Worm (Caenorhabditis elegans): ENCODE measurements around the gene dhc-3.
A peak's percentile ranks its signal among the peaks of the same experiment; 100 is the strongest.

dhc-3 gene

DNA sequence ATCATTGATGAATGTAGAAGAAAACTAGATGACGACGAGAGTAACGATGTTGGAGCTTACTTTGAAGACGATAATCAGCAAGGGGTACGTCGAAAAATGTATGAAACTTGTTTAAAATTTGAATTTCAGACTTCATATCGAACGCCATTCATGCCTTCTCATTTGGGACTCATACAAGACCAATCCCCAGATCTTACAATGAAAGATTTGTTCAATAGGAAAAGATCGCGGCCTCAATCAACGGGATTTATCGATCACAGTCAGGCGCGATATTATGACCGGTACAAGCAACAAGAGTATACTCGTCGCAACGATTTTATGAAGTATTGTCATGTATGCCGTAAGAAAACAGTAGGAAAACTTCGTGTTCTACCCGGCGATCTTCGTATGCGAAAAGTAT, 38.0 kb downstream of the dhc-3 start:
- TF ChIP-seq C34B4.2 (tag; optimal IDR thresholded peaks at IDR 0.05) (no peak), ceh-8 (GFP tag; optimal IDR thresholded peaks at IDR 0.05) (no peak), sptf-1 (tag; optimal IDR thresholded peaks at IDR 0.05) (no peak), sup-37 (GFP tag; optimal IDR thresholded peaks at IDR 0.05) (no peak), ets-5 (GFP tag; IDR thresholded peaks at IDR 0.05) (no peak), ceh-88 (GFP tag; IDR thresholded peaks at IDR 0.05) (no peak), zip-4 (GFP tag; optimal IDR thresholded peaks at IDR 0.05) (no peak), C16A3.4 (tag; optimal IDR thresholded peaks at IDR 0.05) (no peak), mep-1 (tag; optimal IDR thresholded peaks at IDR 0.05) (no peak), isw-1 (GFP tag; IDR thresholded peaks at IDR 0.05) (no peak), fkh-4 (tag; optimal IDR thresholded peaks at IDR 0.05; ENCODE audit: borderline replicate concordance) (no peak), egl-27 (tag; optimal IDR thresholded peaks at IDR 0.05) (no peak), tbx-2 (tag; optimal IDR thresholded peaks at IDR 0.05) (no peak), nhr-90 (tag; optimal IDR thresholded peaks at IDR 0.05; ENCODE audit: poor library complexity) (no peak)

DNA sequence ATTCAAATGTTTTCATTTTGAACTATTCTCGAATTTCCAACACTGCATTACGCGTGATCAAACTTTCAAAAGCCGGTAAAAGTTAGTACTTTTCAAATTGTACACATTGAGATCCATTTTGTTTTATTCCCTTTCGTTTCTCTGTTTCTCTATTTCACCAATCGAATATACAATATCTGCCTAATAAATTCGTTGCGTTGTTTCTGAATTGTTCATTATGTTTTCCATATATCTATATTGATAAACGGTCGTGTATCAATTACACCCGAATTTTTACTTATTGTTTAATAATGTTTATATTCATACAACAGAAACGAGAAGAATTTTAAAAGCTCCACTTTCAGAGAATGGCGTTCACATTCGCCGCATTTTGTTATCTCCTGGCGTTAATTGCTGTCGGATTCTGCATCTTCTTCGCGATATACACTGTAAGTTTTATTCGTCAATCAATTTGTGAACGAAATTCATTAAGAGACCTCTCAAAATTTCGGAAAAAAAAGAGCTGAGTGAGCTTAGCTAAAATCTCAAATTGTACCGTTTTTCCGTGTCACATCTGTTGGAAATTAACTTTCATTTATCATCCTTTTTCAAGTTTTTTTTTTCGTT, 41.3 kb downstream of the dhc-3 start, which contains the start of gene cni-1:
cni-1 (plus strand) TSS at position 345 of the 606 bp plus-strand sequence.
- TF ChIP-seq efl-1 (optimal IDR thresholded peaks at IDR 0.05): no peak
- peak in 1 of 2 experiments; percentile 37 for TF ChIP-seq efl-1 (GFP tag; optimal IDR thresholded peaks at IDR 0.05 in 1 of 2)
- no peak for TF ChIP-seq sup-37 (GFP tag; optimal IDR thresholded peaks at IDR 0.05)

DNA sequence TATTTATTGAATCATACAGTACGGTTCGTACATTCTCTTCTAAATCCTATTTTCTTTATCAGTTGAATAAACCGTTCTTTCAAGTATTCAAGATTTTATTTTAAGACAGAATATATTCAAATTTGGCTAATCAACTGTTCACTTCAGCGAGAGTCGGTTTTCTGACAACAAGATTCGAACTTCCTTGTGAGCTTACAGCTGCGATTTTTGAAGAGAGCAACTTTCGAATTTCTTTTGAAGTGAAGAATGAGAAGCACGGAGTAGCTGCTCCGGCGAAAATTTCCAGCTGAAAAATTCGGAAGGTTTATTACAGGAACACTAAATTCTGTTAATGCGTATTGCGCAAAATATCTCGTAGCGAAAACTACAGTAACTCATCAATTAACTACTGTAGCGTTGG, 42.7 kb downstream of the dhc-3 start:
- TF ChIP-seq efl-1 (optimal IDR thresholded peaks at IDR 0.05) (no peak), efl-1 (GFP tag; optimal IDR thresholded peaks at IDR 0.05 in 1 of 2) (peak in 1 of 2 experiments; percentile 91), swsn-7 (tag; optimal IDR thresholded peaks at IDR 0.05) (no peak), snpc-4 (tag; optimal IDR thresholded peaks at IDR 0.05) (no peak)

DNA sequence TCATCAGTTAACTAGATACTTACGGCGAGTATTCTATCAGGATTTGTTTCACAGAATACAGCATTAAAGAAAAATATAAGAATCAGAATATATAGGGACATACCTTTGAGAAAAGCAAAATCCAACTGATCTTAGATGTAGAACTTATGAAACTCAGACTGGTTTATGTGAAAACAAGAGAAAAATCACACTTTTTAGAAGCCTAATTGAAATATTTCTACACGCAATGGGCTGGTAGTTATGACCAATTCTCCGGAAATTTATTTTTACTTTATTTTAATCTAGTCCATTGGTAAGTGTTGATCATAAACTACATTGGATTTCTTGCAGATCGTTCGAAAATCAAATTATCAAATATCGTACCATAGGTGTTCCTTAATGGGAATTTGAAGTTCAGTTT, 45.4 kb downstream of the dhc-3 start, which contains the start of gene T09E8.4:
T09E8.4 (minus strand) TSS at position 101 of the 400 bp plus-strand sequence.
- TF ChIP-seq isw-1 (GFP tag; IDR thresholded peaks at IDR 0.05) (no peak), alr-1 (tag; optimal IDR thresholded peaks at IDR 0.05; ENCODE audit: borderline replicate concordance) (no peak), C04F5.9 (tag; optimal IDR thresholded peaks at IDR 0.05) (no peak), ceh-63 (GFP tag; optimal IDR thresholded peaks at IDR 0.05) (no peak), sox-4 (tag; optimal IDR thresholded peaks at IDR 0.05) (no peak), hlh-4 (tag; optimal IDR thresholded peaks at IDR 0.05) (no peak), tbx-2 (tag; optimal IDR thresholded peaks at IDR 0.05) (no peak), irx-1 (tag; optimal IDR thresholded peaks at IDR 0.05) (no peak), nhr-71 (tag; optimal IDR thresholded peaks at IDR 0.05) (no peak), dpl-1 (GFP tag; optimal IDR thresholded peaks at IDR 0.05) (no peak), snpc-4 (tag; optimal IDR thresholded peaks at IDR 0.05) (no peak), fos-1 (tag; optimal IDR thresholded peaks at IDR 0.05) (no peak), ztf-4 (tag; optimal IDR thresholded peaks at IDR 0.05) (no peak)

DNA sequence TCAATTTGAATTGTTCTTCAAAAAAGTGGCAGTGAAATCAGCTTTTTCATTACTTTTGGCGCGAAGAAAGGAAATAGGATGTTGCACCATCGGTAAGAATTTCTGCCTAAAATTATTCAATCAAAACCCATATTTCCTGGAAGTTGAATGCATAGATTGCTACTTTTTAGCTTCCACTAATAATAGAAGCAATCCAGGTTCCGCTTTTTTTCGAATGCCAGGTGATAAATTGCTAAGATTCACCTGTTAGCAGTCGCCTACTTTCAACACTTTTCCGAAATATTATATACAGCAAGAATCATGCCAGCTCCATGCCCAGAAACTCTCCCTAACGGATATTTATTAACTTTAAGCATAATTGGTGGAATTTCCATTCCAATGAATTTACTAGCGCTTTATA, 46.6 kb downstream of the dhc-3 start, which contains the start of gene sri-6:
sri-6 (plus strand) TSS at position 301 of the 400 bp plus-strand sequence.
- TF ChIP-seq hlh-4 (tag; optimal IDR thresholded peaks at IDR 0.05) (peak; percentile 65), efl-1 (optimal IDR thresholded peaks at IDR 0.05) (no peak), efl-1 (GFP tag; optimal IDR thresholded peaks at IDR 0.05 in 1 of 2) (peak in 1 of 2 experiments; percentile 12), aly-2 (tag; optimal IDR thresholded peaks at IDR 0.05) (no peak)

DNA sequence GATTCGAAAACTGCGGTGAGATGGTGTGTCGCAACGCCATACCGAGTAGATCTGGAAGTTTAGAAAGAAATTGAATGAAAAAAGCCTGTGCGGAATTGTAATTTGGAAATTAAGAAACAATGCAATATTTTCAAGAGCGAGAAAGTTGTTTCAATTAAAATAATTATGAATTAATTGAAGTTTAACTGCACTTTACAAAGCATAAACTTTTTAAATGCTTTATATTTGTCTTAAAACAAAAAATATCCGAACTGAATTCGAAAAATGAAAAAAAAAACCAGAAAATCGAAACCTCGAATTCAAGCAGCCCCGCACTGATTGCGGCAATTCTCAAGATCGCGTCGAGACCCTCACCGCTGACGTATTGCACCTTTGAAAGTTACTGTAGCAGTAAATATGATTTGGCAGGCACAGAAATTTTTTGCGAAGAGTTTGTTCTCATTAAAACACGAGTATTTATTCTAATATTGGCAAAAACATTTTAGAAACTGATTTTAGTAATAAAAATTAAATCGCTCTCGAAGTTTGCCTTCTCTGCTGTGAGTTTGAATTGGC, 54.8 kb downstream of the dhc-3 start, which contains the start of gene sun-1:
sun-1 (minus strand) TSS at position 51 of the 555 bp plus-strand sequence.
- no peak for TF ChIP-seq pag-3 (tag; optimal IDR thresholded peaks at IDR 0.05; ENCODE audit: borderline replicate concordance, insufficient read depth)
- no peak for TF ChIP-seq F16B12.6 (tag; optimal IDR thresholded peaks at IDR 0.05)
- TF ChIP-seq blmp-1 (tag; optimal IDR thresholded peaks at IDR 0.05): no peak
- TF ChIP-seq nhr-19 (GFP tag; conservative IDR thresholded peaks at IDR 0.05): no peak
- TF ChIP-seq skn-1 (tag; optimal IDR thresholded peaks at IDR 0.05): no peak
- TF ChIP-seq nhr-90 (tag; optimal IDR thresholded peaks at IDR 0.05; ENCODE audit: poor library complexity): no peak
- TF ChIP-seq jun-1 (tag; optimal IDR thresholded peaks at IDR 0.05): no peak
- TF ChIP-seq fkh-10 (GFP tag; optimal IDR thresholded peaks at IDR 0.05): no peak
- no peak for TF ChIP-seq grh-1 (GFP tag; IDR thresholded peaks at IDR 0.05)
- no peak for TF ChIP-seq mab-9 (GFP tag; IDR thresholded peaks at IDR 0.05)
- no peak for TF ChIP-seq lin-35 (GFP tag; optimal IDR thresholded peaks at IDR 0.05)
- no peak for TF ChIP-seq zag-1 (tag; optimal IDR thresholded peaks at IDR 0.05)
- TF ChIP-seq ets-5 (GFP tag; IDR thresholded peaks at IDR 0.05): no peak
- no peak for TF ChIP-seq ama-1 (optimal IDR thresholded peaks at IDR 0.05)

Data from whole organism, L1 larva.